Fruit fly (Drosophila melanogaster) whole organism, prepupa: ENCODE measurements around the gene CG5157.

Source experiments
- CG10631 ChIP-seq: fragments of 200-800 bp; sonication (Bioruptor generic); optimal IDR thresholded peaks from 2 replicates; lab custom pipeline; 2016; ENCODE audit warnings: missing biosample characterization, missing genetic modification characterization
- CG10669 ChIP-seq: fragments of 200-800 bp; sonication (Bioruptor generic); optimal IDR thresholded peaks from 3 replicates; lab custom pipeline; 2018; ENCODE audit warnings: missing biosample characterization, mild to moderate bottlenecking, missing genetic modification characterization, moderate library complexity
- CG11902 ChIP-seq: fragments of 200-800 bp; sonication (Bioruptor generic); optimal IDR thresholded peaks from 3 replicates; lab custom pipeline; 2016; ENCODE audit warnings: missing biosample characterization, missing genetic modification characterization
- CG15336 ChIP-seq: fragments of 200-800 bp; sonication (Bioruptor generic); IDR thresholded peaks from 2 replicates; pipeline ENCODE4 v1.3.6; 2022; ENCODE audit warnings: missing biosample characterization, missing genetic modification characterization
- CG1621 ChIP-seq: fragments of 200-800 bp; sonication (Bioruptor generic); optimal IDR thresholded peaks from 3 replicates; lab custom pipeline; 2018; ENCODE audit warnings: missing biosample characterization, mild to moderate bottlenecking, missing genetic modification characterization
- CG3032 ChIP-seq: fragments of 200-800 bp; optimal IDR thresholded peaks from 2 replicates; lab custom pipeline; 2019; ENCODE audit warnings: missing biosample characterization, mild to moderate bottlenecking, missing genetic modification characterization, moderate library complexity
- CG31627 ChIP-seq: fragments of 200-800 bp; sonication (Bioruptor generic); optimal IDR thresholded peaks from 3 replicates; lab custom pipeline; 2016; ENCODE audit warnings: missing biosample characterization, missing genetic modification characterization
- CG32006 ChIP-seq: fragments of 200-800 bp; sonication (Bioruptor generic); optimal IDR thresholded peaks from 3 replicates; lab custom pipeline; 2017; ENCODE audit warnings: missing biosample characterization, mild to moderate bottlenecking, missing genetic modification characterization
- CG34406 ChIP-seq: fragments of 200-800 bp; sonication (Bioruptor generic); optimal IDR thresholded peaks from 3 replicates; lab custom pipeline; 2016; ENCODE audit warnings: missing biosample characterization, missing genetic modification characterization
- CG3919 ChIP-seq: fragments of 200-800 bp; sonication (Bioruptor generic); optimal IDR thresholded peaks from 3 replicates; lab custom pipeline; 2016; ENCODE audit warnings: missing biosample characterization, missing genetic modification characterization
- CG4318 ChIP-seq: fragments of 200-800 bp; sonication (Bioruptor generic); optimal IDR thresholded peaks from 3 replicates; lab custom pipeline; 2017; ENCODE audit warnings: missing biosample characterization, mild to moderate bottlenecking, missing genetic modification characterization
- CG6163 ChIP-seq: fragments of 200-800 bp; sonication (Bioruptor generic); IDR thresholded peaks from 3 replicates; pipeline ENCODE4 v1.3.6; 2022; ENCODE audit warnings: missing biosample characterization, missing genetic modification characterization
- CG6792 ChIP-seq: fragments of 200-800 bp; sonication (Bioruptor generic); optimal IDR thresholded peaks from 3 replicates; lab custom pipeline; 2016; ENCODE audit warnings: missing biosample characterization, missing genetic modification characterization
- CG6808 ChIP-seq: fragments of 200-800 bp; sonication (Bioruptor generic); optimal IDR thresholded peaks from 3 replicates; lab custom pipeline; 2017; ENCODE audit warnings: missing biosample characterization, missing genetic modification characterization, mild to moderate bottlenecking, moderate library complexity, missing genetic modification reagents
- CG6854 ChIP-seq: fragments of 200-800 bp; sonication (Bioruptor generic); optimal IDR thresholded peaks from 2 replicates; lab custom pipeline; 2017; ENCODE audit warnings: missing biosample characterization, mild to moderate bottlenecking, missing genetic modification characterization
- CG8119 ChIP-seq: fragments of 200-800 bp; sonication (Bioruptor generic); IDR thresholded peaks from 3 replicates; pipeline ENCODE4 v1.3.6; 2022; ENCODE audit warnings: missing biosample characterization, missing genetic modification characterization
- CG8632 ChIP-seq: fragments of 200-800 bp; sonication (Bioruptor generic); optimal IDR thresholded peaks from 3 replicates; lab custom pipeline; 2016; ENCODE audit warnings: missing biosample characterization, missing genetic modification characterization
- CG9139 ChIP-seq: fragments of 200-800 bp; sonication (Bioruptor generic); optimal IDR thresholded peaks from 3 replicates; lab custom pipeline; 2017; ENCODE audit warnings: missing biosample characterization, mild to moderate bottlenecking, missing genetic modification characterization
- Eip75B ChIP-seq: fragments of 200-800 bp; sonication (Bioruptor generic); optimal IDR thresholded peaks from 3 replicates; lab custom pipeline; 2016; ENCODE audit warnings: missing biosample characterization, missing genetic modification characterization
- Eip78C ChIP-seq: fragments of 200-800 bp; sonication (Bioruptor generic); peaks from one replicate; lab custom pipeline; 2016; ENCODE audit warnings: missing biosample characterization, missing genetic modification characterization
- Ets21C ChIP-seq: fragments of 200-800 bp; sonication (Bioruptor generic); optimal IDR thresholded peaks from 3 replicates; lab custom pipeline; 2016; ENCODE audit warnings: missing biosample characterization, missing genetic modification characterization
- Ets96B ChIP-seq: fragments of 200-800 bp; optimal IDR thresholded peaks from 2 replicates; lab custom pipeline; 2019; ENCODE audit warnings: missing biosample characterization, mild to moderate bottlenecking, missing genetic modification characterization, moderate library complexity
- Gug ChIP-seq: fragments of 200-800 bp; sonication (Bioruptor generic); IDR thresholded peaks from 2 replicates; pipeline ENCODE4 v1.3.6; 2022; ENCODE audit warnings: missing biosample characterization, missing genetic modification characterization
- Hr39 ChIP-seq: fragments of 200-800 bp; sonication (Bioruptor generic); optimal IDR thresholded peaks from 2 replicates; lab custom pipeline; 2016; ENCODE audit warnings: missing biosample characterization, missing genetic modification characterization
- Hr4 ChIP-seq: fragments of 200-800 bp; sonication (Bioruptor generic); optimal IDR thresholded peaks from 3 replicates; lab custom pipeline; 2016; ENCODE audit warnings: missing biosample characterization, missing genetic modification characterization
- Lpt ChIP-seq: fragments of 200-800 bp; sonication (Bioruptor generic); optimal IDR thresholded peaks from 3 replicates; lab custom pipeline; 2016; ENCODE audit warnings: missing biosample characterization, missing genetic modification characterization
- Met ChIP-seq: fragments of 200-800 bp; sonication (Bioruptor generic); optimal IDR thresholded peaks from 3 replicates; lab custom pipeline; 2016; ENCODE audit warnings: missing biosample characterization, missing genetic modification characterization
- OdsH ChIP-seq: fragments of 200-800 bp; sonication (Bioruptor generic); optimal IDR thresholded peaks from 3 replicates; lab custom pipeline; 2016; ENCODE audit warnings: missing biosample characterization, missing genetic modification characterization
- Smox ChIP-seq: fragments of 200-800 bp; sonication (Bioruptor generic); optimal IDR thresholded peaks from 3 replicates; lab custom pipeline; 2016; ENCODE audit warnings: missing biosample characterization, missing genetic modification characterization
- Sox15 ChIP-seq: fragments of 200-800 bp; sonication (Bioruptor generic); optimal IDR thresholded peaks from 3 replicates; lab custom pipeline; 2016; ENCODE audit warnings: missing biosample characterization, missing genetic modification characterization
- achi ChIP-seq: fragments of 200-800 bp; sonication (Bioruptor generic); optimal IDR thresholded peaks from 3 replicates; lab custom pipeline; 2016; ENCODE audit warnings: missing biosample characterization, missing genetic modification characterization
- acj6 ChIP-seq: fragments of 200-800 bp; sonication (Bioruptor generic); optimal IDR thresholded peaks from 3 replicates; lab custom pipeline; 2016; ENCODE audit warnings: missing biosample characterization, missing genetic modification characterization
- dsx ChIP-seq: fragments of 200-800 bp; optimal IDR thresholded peaks from 3 replicates; lab custom pipeline; 2019; ENCODE audit warnings: missing biosample characterization, mild to moderate bottlenecking, missing genetic modification characterization, moderate library complexity; ENCODE audit not compliant: poor library complexity, severe bottlenecking
- esn ChIP-seq: fragments of 200-800 bp; sonication (Bioruptor generic); optimal IDR thresholded peaks from 2 replicates; lab custom pipeline; 2016; ENCODE audit warnings: missing biosample characterization, mild to moderate bottlenecking, missing genetic modification characterization, moderate library complexity
- fd59A ChIP-seq: fragments of 200-800 bp; sonication (Bioruptor generic); optimal IDR thresholded peaks from 2 replicates; lab custom pipeline; 2017; ENCODE audit warnings: missing biosample characterization, mild to moderate bottlenecking, missing genetic modification characterization, missing genetic modification reagents
- fd85E ChIP-seq: fragments of 200-800 bp; sonication (Bioruptor generic); optimal IDR thresholded peaks from 3 replicates; lab custom pipeline; 2016; ENCODE audit warnings: missing biosample characterization, missing genetic modification characterization
- fkh ChIP-seq: fragments of 200-800 bp; sonication (Bioruptor generic); optimal IDR thresholded peaks from 3 replicates; lab custom pipeline; 2017; ENCODE audit warnings: missing biosample characterization, mild to moderate bottlenecking, missing genetic modification characterization, moderate library complexity
- net ChIP-seq: fragments of 200-800 bp; sonication (Bioruptor generic); optimal IDR thresholded peaks from 3 replicates; lab custom pipeline; 2016; ENCODE audit warnings: missing biosample characterization, missing genetic modification characterization
- pdm3 ChIP-seq: fragments of 200-800 bp; sonication (Bioruptor generic); optimal IDR thresholded peaks from 3 replicates; lab custom pipeline; 2016; ENCODE audit warnings: missing biosample characterization, missing genetic modification characterization
- ss ChIP-seq, 2 experiments: fragments of 200-800 bp; sonication (Bioruptor generic); optimal IDR thresholded peaks; 2 replicates in 1 of 2; 3 replicates in 1 of 2; lab custom pipeline; 2017 to 2018; ENCODE audit warnings: mild to moderate bottlenecking in 2 of 2, missing biosample characterization in 2 of 2, missing genetic modification characterization in 2 of 2, moderate library complexity in 1 of 2
- svp ChIP-seq: fragments of 200-800 bp; sonication (Bioruptor generic); peaks from one replicate; lab custom pipeline; 2016; ENCODE audit warnings: missing biosample characterization, missing genetic modification characterization

CG5157 gene

dm6 chr3L:16181330-16181830, 43.7 kb upstream of the CG5157 start (continued):
- peak; percentile 91 for TF ChIP-seq svp (GFP tag; lab: Kevin White, UChicago)
- TF ChIP-seq CG11902: peak; percentile 64
- peak; percentile 87 for TF ChIP-seq Ets96B (tag; lab: Kevin White, UChicago)
- peak; percentile 28 for TF ChIP-seq Sox15 (GFP tag; lab: Kevin White, UChicago)
- TF ChIP-seq CG32006 (GFP tag; lab: Kevin White, UChicago): peak; percentile 62
- peak; percentile 71 for TF ChIP-seq esn (GFP tag; lab: Kevin White, UChicago)
- TF ChIP-seq Lpt: peak; percentile 28
- TF ChIP-seq Hr39 (GFP tag; lab: Kevin White, UChicago): peak; percentile 39
- TF ChIP-seq CG6792 (GFP tag; lab: Kevin White, UChicago): peak; percentile 48
- peak; percentile 42 for TF ChIP-seq fd59A (GFP tag; lab: Kevin White, UChicago)
- peak; percentile 97 for TF ChIP-seq Eip78C
- TF ChIP-seq CG34406: peak; percentile 70
- peak; percentile 52 for TF ChIP-seq Smox (GFP tag; lab: Kevin White, UChicago)
- peak; percentile 75 for TF ChIP-seq CG15336
- TF ChIP-seq OdsH (GFP tag; lab: Kevin White, UChicago): peak; percentile 72
- TF ChIP-seq dsx (GFP tag; lab: Kevin White, UChicago): peak; percentile 70
- TF ChIP-seq CG6854 (GFP tag; lab: Kevin White, UChicago): peak; percentile 55
- peak; percentile 53 for TF ChIP-seq net (GFP tag; lab: Kevin White, UChicago)
- TF ChIP-seq CG1621 (tag; lab: Kevin White, UChicago): peak; percentile 49
- TF ChIP-seq fd85E: no peak
- TF ChIP-seq CG10631 (GFP tag; lab: Kevin White, UChicago): peak; percentile 68
- TF ChIP-seq CG3919 (GFP tag; lab: Kevin White, UChicago): peak; percentile 68

DNA sequence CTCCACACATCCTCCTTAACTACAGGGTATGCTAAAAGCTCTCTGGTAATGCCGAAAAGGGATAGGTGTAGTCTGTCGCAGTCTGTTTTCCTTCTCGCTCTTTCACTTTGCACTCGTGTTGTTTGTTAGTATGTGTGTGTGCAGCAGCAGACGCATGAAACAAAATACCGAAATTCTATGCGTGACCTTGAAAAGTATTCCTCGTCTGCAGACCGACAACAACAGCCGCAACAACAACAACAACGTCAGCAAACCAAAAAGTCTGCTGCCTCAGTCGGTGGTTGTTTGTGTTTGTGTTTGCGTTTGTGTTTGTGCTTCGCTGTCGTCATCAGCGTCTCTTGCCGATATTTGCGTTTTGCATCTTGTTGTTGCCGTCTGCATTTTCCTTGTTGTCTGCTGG, 40.8 kb upstream of the CG5157 start:
- TF ChIP-seq Ets21C (GFP tag; lab: Kevin White, UChicago) (no peak), CG6854 (GFP tag; lab: Kevin White, UChicago) (peak; percentile 19), CG10669 (GFP tag; lab: Kevin White, UChicago) (no peak), Gug (no peak), Hr39 (GFP tag; lab: Kevin White, UChicago) (peak; percentile 29), CG4318 (GFP tag; lab: Kevin White, UChicago) (no peak), Sox15 (GFP tag; lab: Kevin White, UChicago) (no peak), achi (GFP tag; lab: Kevin White, UChicago) (no peak), CG8632 (GFP tag; lab: Kevin White, UChicago) (no peak), Hr4 (GFP tag; lab: Kevin White, UChicago) (no peak), Eip75B (GFP tag; lab: Kevin White, UChicago) (no peak), CG3032 (tag; lab: Kevin White, UChicago) (no peak), CG6163 (GFP tag; lab: Robert Waterston, UW) (peak; percentile 56), CG3919 (GFP tag; lab: Kevin White, UChicago) (no peak), fkh (peak; percentile 55), CG6808 (GFP tag; lab: Kevin White, UChicago) (no peak), Eip78C (no peak), svp (GFP tag; lab: Kevin White, UChicago) (peak; percentile 76), CG9139 (GFP tag; lab: Kevin White, UChicago) (no peak), dsx (GFP tag; lab: Kevin White, UChicago) (peak; percentile 62), CG8119 (GFP tag; lab: Robert Waterston, UW) (no peak), pdm3 (GFP tag; lab: Kevin White, UChicago) (no peak), acj6 (no peak), ss (GFP tag; optimal IDR thresholded peaks at IDR 0.05; lab: Kevin White, UChicago) (peak; percentile 26 to 50), fd85E (no peak), CG15336 (no peak), Met (GFP tag; lab: Kevin White, UChicago) (no peak), CG31627 (no peak)
